Fruit fly (Drosophila melanogaster): ENCODE data around the gene Cog4.

DNA sequence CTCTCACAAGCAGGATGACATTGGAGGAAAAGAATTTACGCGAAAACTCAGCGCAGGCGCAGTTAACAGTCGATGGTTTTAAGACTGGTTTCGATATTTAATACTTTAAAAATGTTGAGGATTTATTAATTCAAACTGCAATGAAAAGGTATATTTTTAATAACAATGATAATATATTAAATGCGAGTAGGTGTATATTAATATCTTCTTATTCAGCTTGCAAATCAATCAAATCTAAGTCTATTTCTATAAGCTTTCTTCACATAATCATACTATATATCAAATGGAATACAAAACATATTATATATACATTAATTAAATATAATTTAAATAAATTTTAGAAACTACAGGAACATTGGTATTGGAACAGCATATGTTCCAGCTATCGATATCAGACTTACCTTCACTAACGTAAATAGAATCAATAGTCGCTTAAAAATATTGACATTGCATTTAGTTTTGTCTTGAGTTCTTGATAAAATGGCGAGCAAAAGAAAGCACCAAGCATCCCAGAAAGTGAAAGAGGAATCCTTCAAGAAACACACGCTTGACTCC, 52.7 kb downstream of the Cog4 start, which contains the start of the genes TBC1D16 and holn1:
- TF ChIP-seq Myc (optimal IDR thresholded peaks at IDR 0.05), result no peak
- no peak for TF ChIP-seq h (optimal IDR thresholded peaks at IDR 0.05)
